Worm (Caenorhabditis elegans): ENCODE data around the gene T24B8.7.
A peak's percentile ranks its signal among the peaks of the same experiment; 100 is the strongest.

The T24B8.7 gene

DNA sequence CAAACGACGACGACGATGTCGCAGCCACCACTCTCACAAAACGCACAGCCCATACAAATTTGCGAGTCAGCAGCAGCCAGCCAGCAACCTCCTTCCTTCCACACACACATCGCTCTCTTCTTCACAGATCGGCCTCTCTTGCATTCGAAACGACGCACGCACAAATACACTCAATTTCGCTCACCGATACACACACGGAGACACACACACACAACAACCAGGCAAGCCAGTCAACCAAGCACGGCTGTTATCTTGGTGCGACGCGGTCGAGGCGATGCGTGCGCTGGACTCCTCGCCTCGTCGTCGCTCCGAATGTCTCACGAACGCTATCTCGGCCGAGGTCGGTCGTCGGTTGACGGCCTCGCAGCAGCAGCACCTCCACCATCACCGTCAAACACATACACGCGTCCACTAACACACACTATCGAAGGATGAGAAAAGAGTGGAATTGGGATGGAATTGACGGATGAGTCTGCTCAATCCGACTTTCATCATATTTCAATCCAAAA lies 6.9 kb upstream of the T24B8.7 start (continued):
- TF ChIP-seq peb-1 (tag; optimal IDR thresholded peaks at IDR 0.05) (peak; percentile 38), nhr-237 (tag; optimal IDR thresholded peaks at IDR 0.05) (no peak), ama-1 (optimal IDR thresholded peaks at IDR 0.05) (no peak), ZK546.5 (tag; optimal IDR thresholded peaks at IDR 0.05) (no peak), ztf-11 (tag; optimal IDR thresholded peaks at IDR 0.05) (peak; percentile 64), lin-11 (tag; optimal IDR thresholded peaks at IDR 0.05) (peak; percentile 95)

- TF ChIP-seq ceh-82 (tag; optimal IDR thresholded peaks at IDR 0.05) (no peak), sem-4 (tag; optimal IDR thresholded peaks at IDR 0.05) (no peak), nhr-11 (tag; optimal IDR thresholded peaks at IDR 0.05) (no peak), R02D3.7 (tag; optimal IDR thresholded peaks at IDR 0.05) (no peak)
Observed at ce11 chrII:9059010-9059409, 5.5 kb upstream of the T24B8.7 start.

DNA sequence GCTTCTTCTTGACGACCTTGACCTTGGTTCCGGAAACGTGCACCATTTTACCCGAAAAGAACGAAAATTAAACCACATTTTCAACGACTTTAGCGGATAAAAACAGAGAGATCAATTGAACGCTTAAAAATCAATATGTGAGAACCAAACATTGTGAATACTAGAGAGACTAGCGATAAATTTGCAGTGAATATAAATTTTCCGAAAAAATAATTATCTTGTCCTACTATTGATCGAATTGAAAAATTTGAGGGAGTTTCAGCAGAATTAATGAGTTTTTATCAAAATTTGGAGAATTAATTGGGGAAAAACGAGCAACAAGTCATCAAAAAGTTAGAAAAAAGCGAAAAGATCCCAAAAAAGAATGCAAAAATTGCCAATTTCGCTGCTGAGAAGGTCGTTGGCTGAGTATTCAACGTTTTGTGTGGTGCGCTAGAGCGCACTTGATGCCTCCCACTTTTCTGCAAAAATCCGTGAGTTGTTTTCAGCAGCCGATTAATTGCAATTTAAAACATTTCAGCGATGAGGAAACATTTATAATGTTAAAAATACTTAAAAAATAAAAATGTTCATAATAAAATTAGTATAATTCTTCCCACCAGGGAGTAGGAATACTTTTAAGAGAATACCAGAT lies 3.7 kb upstream of the T24B8.7 start, which contains the start of gene rpl-32:
Gene rpl-32, minus strand, starts transcription at position 51 of the 634 bp plus-strand sequence.
- peak; percentile 64 for TF ChIP-seq ztf-4 (tag; optimal IDR thresholded peaks at IDR 0.05)
- no peak for TF ChIP-seq snpc-4 (tag; optimal IDR thresholded peaks at IDR 0.05)
- TF ChIP-seq nhr-6 (tag; optimal IDR thresholded peaks at IDR 0.05), result peak; percentile 26
- TF ChIP-seq nhr-21 (tag; optimal IDR thresholded peaks at IDR 0.05), result peak; percentile 46
- TF ChIP-seq blmp-1 (tag; optimal IDR thresholded peaks at IDR 0.05; ENCODE audit: insufficient read depth), result peak; percentile 56
- peak; percentile 78 for TF ChIP-seq lin-13 (GFP tag; optimal IDR thresholded peaks at IDR 0.05)
- peak; percentile 43 to 89 for TF ChIP-seq lsy-2 (tag; optimal IDR thresholded peaks at IDR 0.05)
- TF ChIP-seq Y55F3AM.14 (GFP tag; optimal IDR thresholded peaks at IDR 0.05), result no peak
- TF ChIP-seq crh-2 (tag; optimal IDR thresholded peaks at IDR 0.05), result peak; percentile 92
- peak; percentile 91 for TF ChIP-seq C34F6.9 (tag; optimal IDR thresholded peaks at IDR 0.05)
- no peak for TF ChIP-seq nhr-11 (tag; optimal IDR thresholded peaks at IDR 0.05)
- TF ChIP-seq F13H6.1 (tag; optimal IDR thresholded peaks at IDR 0.05), result peak; percentile 63
- TF ChIP-seq sem-4 (tag; optimal IDR thresholded peaks at IDR 0.05), result peak; percentile 67
- TF ChIP-seq gmeb-1 (tag; optimal IDR thresholded peaks at IDR 0.05), result peak; percentile 69
- peak; percentile 33 for TF ChIP-seq ama-1 (optimal IDR thresholded peaks at IDR 0.05)
- peak; percentile 86 for TF ChIP-seq lin-11 (tag; optimal IDR thresholded peaks at IDR 0.05)
- TF ChIP-seq zag-1 (tag; optimal IDR thresholded peaks at IDR 0.05), result peak; percentile 34
- TF ChIP-seq nhr-237 (tag; optimal IDR thresholded peaks at IDR 0.05), result no peak
- TF ChIP-seq nhr-25 (tag; optimal IDR thresholded peaks at IDR 0.05), result peak; percentile 72
- no peak for TF ChIP-seq ceh-82 (tag; optimal IDR thresholded peaks at IDR 0.05)
- TF ChIP-seq sma-3 (GFP tag; optimal IDR thresholded peaks at IDR 0.05), result peak; percentile 73
- TF ChIP-seq fos-1 (tag; optimal IDR thresholded peaks at IDR 0.05), result peak; percentile 82
- TF ChIP-seq ceh-16 (tag; optimal IDR thresholded peaks at IDR 0.05), result peak; percentile 8
- no peak for TF ChIP-seq alr-1 (tag; optimal IDR thresholded peaks at IDR 0.05)
- peak; percentile 90 for TF ChIP-seq nhr-129 (tag; optimal IDR thresholded peaks at IDR 0.05)
- TF ChIP-seq sma-9 (GFP tag; optimal IDR thresholded peaks at IDR 0.05), result peak; percentile 74
- no peak for TF ChIP-seq sma-9 (tag; optimal IDR thresholded peaks at IDR 0.05)
- TF ChIP-seq unc-55 (GFP tag; optimal IDR thresholded peaks at IDR 0.05), result peak; percentile 91

DNA sequence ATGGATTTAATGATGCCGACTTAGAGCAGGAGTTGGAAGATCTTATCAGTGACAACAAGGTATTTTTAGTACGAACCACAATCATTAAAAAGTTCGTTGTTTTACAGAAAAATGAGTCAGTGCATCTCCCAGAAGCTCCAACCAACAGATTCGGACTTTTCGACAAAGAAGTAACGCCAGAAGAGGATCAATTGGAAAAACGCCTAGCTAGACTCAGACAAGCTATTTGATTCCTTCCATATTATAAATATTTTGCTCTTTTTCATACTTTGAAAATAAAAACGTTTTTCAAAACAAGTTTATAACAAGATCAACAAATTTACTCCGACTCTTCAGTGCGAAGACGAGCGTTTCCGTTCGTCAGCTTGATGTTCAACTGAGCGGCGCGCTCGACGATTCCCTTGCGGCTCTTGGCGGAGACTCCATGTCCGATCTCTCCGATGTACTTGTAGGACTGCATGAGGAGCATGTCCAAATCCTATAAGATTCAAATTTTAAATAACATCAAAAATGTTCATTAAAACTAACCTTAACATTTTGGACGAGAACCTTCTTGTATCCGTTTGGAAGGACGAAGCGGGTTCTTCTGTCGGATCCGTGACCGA lies 2.9 kb upstream of the T24B8.7 start:
- no peak for TF ChIP-seq zag-1 (tag; optimal IDR thresholded peaks at IDR 0.05)
- no peak for TF ChIP-seq dmd-4 (tag; optimal IDR thresholded peaks at IDR 0.05)
- TF ChIP-seq ztf-1 (GFP tag; conservative IDR thresholded peaks at IDR 0.05), result no peak
- no peak for TF ChIP-seq ztf-4 (tag; optimal IDR thresholded peaks at IDR 0.05)
- no peak for TF ChIP-seq ztf-11 (tag; optimal IDR thresholded peaks at IDR 0.05)
- TF ChIP-seq mdl-1 (tag; optimal IDR thresholded peaks at IDR 0.05), result no peak
- TF ChIP-seq gmeb-1 (tag; optimal IDR thresholded peaks at IDR 0.05), result no peak
- TF ChIP-seq nhr-11 (tag; optimal IDR thresholded peaks at IDR 0.05), result no peak
- TF ChIP-seq fos-1 (tag; optimal IDR thresholded peaks at IDR 0.05), result no peak

Measured in whole organism, L2 larva.